Worm (Caenorhabditis elegans): Measurements from ENCODE around the gene gmap-2.

ce11 chrX:12977451-12977850 lies 34.4 kb upstream of the gmap-2 start, which contains the start of gene F11C1.9:
- TF ChIP-seq nhr-23 (tag; optimal IDR thresholded peaks at IDR 0.05) (no peak), fos-1 (tag; optimal IDR thresholded peaks at IDR 0.05) (no peak), tbx-2 (tag; optimal IDR thresholded peaks at IDR 0.05) (no peak), nhr-237 (tag; optimal IDR thresholded peaks at IDR 0.05) (no peak), jun-1 (tag; optimal IDR thresholded peaks at IDR 0.05) (no peak)

Measured in whole organism, L3 larva.